Fruit fly (Drosophila melanogaster): Measurements from ENCODE around the gene Mst84Dc.

- TF ChIP-seq ey (GFP tag; optimal IDR thresholded peaks at IDR 0.05) (no peak), lola (GFP tag; optimal IDR thresholded peaks at IDR 0.05) (no peak), dmrt93B (GFP tag; optimal IDR thresholded peaks at IDR 0.05) (no peak)
These were observed 1.1 kb upstream of the Mst84Dc start, which contains the start of the genes Mst84Db and Mst84Da for dm6 chr3R:7365527-7365926.

All from whole organism, wandering third instar larva.